Worm (Caenorhabditis elegans) whole organism, L1 larva: Measurements from ENCODE around the gene ZK1086.3.

Experiments
- C16A3.4 ChIP-seq: fragments of 150-350 bp; optimal IDR thresholded peaks from 2 replicates; lab custom pipeline; 2014; ENCODE audit warnings: missing biosample characterization, missing genetic modification characterization
- C34B4.2 ChIP-seq: sonication (generic microtip); optimal IDR thresholded peaks from 2 replicates; lab custom pipeline; 2017; ENCODE audit warnings: mild to moderate bottlenecking, missing genetic modification characterization, missing compliant biosample characterization
- Y116A8C.19 ChIP-seq: sonication (generic microtip); optimal IDR thresholded peaks from 2 replicates; lab custom pipeline; 2016; ENCODE audit warnings: missing compliant biosample characterization, missing genetic modification characterization, borderline replicate concordance
- alr-1 ChIP-seq: fragments of 200-800 bp; sonication (Bioruptor generic); optimal IDR thresholded peaks from 2 replicates; lab custom pipeline; 2018; ENCODE audit warnings: borderline replicate concordance, mild to moderate bottlenecking, missing genetic modification characterization, missing compliant biosample characterization
- aly-2 ChIP-seq: fragments of 150-350 bp; optimal IDR thresholded peaks from 2 replicates; lab custom pipeline; 2014; ENCODE audit warnings: missing biosample characterization, missing genetic modification characterization
- blmp-1 ChIP-seq: fragments of 150-350 bp; optimal IDR thresholded peaks from 2 replicates; lab custom pipeline; 2014; ENCODE audit warnings: missing biosample characterization, missing genetic modification characterization
- ceh-63 ChIP-seq: fragments of 200-800 bp; sonication (Bioruptor generic); optimal IDR thresholded peaks from 2 replicates; lab custom pipeline; 2018; ENCODE audit warnings: mild to moderate bottlenecking, missing genetic modification characterization, missing compliant biosample characterization
- ceh-8 ChIP-seq: fragments of 200-800 bp; sonication (Bioruptor generic); optimal IDR thresholded peaks from 2 replicates; lab custom pipeline; 2018; ENCODE audit warnings: mild to moderate bottlenecking, missing genetic modification characterization, moderate library complexity, missing compliant biosample characterization
- ces-1 ChIP-seq: fragments of 150-350 bp; optimal IDR thresholded peaks from 2 replicates; lab custom pipeline; 2014; ENCODE audit warnings: missing biosample characterization, missing genetic modification reagents, missing genetic modification characterization
- dpl-1 ChIP-seq, 3 experiments: fragments of 150-350 bp in 2 of 3; sonication (generic microtip) in 1 of 3; optimal IDR thresholded peaks; 2 replicates each; lab custom pipeline; 2014 to 2017; ENCODE audit warnings: missing biosample characterization in 3 of 3, missing genetic modification characterization in 3 of 3, missing genetic modification reagents in 3 of 3
- efl-1 ChIP-seq, 4 experiments: fragments of 150-350 bp; optimal IDR thresholded peaks in 3 of 4; peaks in 1 of 4; 1 replicate in 1 of 4; 2 replicates in 3 of 4; lab custom pipeline; 2014; ENCODE audit warnings: missing biosample characterization in 2 of 4, missing genetic modification characterization in 2 of 4, missing genetic modification reagents in 2 of 4
- egl-13 ChIP-seq: sonication (generic microtip); optimal IDR thresholded peaks from 2 replicates; lab custom pipeline; 2016; ENCODE audit warnings: missing genotype, missing genetic modification reagents, missing genetic modification characterization, missing compliant biosample characterization
- elt-2 ChIP-seq: sonication (generic microtip); optimal IDR thresholded peaks from 2 replicates; lab custom pipeline; 2016; ENCODE audit warnings: missing genetic modification characterization, mild to moderate bottlenecking, inconsistent platforms, missing compliant biosample characterization, missing genetic modification reagents
- fkh-4 ChIP-seq: sonication (generic microtip); optimal IDR thresholded peaks from 2 replicates; lab custom pipeline; 2016; ENCODE audit warnings: missing compliant biosample characterization, missing genetic modification characterization, borderline replicate concordance
- grh-1 ChIP-seq: fragments of 200-800 bp; sonication (Bioruptor generic); IDR thresholded peaks from 2 replicates; pipeline ENCODE4 v1.3.6; 2022; ENCODE audit warnings: missing genetic modification reagents, missing genetic modification characterization, missing compliant biosample characterization
- isw-1 ChIP-seq: fragments of 200-800 bp; sonication (Bioruptor generic); IDR thresholded peaks from 2 replicates; pipeline ENCODE4 v1.3.6; 2022; ENCODE audit warnings: missing genetic modification characterization, missing compliant biosample characterization
- jun-1 ChIP-seq: fragments of 150-350 bp; optimal IDR thresholded peaks from 2 replicates; lab custom pipeline; 2014; ENCODE audit warnings: missing biosample characterization, missing genetic modification reagents, missing genetic modification characterization
- lin-13 ChIP-seq: fragments of 150-350 bp; optimal IDR thresholded peaks from 2 replicates; lab custom pipeline; 2014; ENCODE audit warnings: missing biosample characterization, missing genetic modification reagents, missing genetic modification characterization
- lin-14 ChIP-seq: fragments of 200-800 bp; sonication (Bioruptor generic); optimal IDR thresholded peaks from 2 replicates; lab custom pipeline; 2018; ENCODE audit warnings: mild to moderate bottlenecking, missing genetic modification characterization, moderate library complexity, missing compliant biosample characterization
- lin-15B ChIP-seq: fragments of 150-350 bp; sonication (generic microtip); optimal IDR thresholded peaks from 3 replicates; lab custom pipeline; 2014; ENCODE audit warnings: missing biosample characterization, missing genetic modification characterization
- lin-35 ChIP-seq, 2 experiments: fragments of 150-350 bp; optimal IDR thresholded peaks; 2 replicates each; lab custom pipeline; 2014; ENCODE audit warnings: missing biosample characterization in 2 of 2, missing genetic modification characterization in 2 of 2, missing genetic modification reagents in 2 of 2
- mab-9 ChIP-seq: fragments of 200-800 bp; sonication (Bioruptor generic); IDR thresholded peaks from 2 replicates; pipeline ENCODE4 v1.3.6; 2022; ENCODE audit warnings: missing genetic modification reagents, missing genetic modification characterization, missing compliant biosample characterization
- mef-2 ChIP-seq: fragments of 150-350 bp; optimal IDR thresholded peaks from 2 replicates; lab custom pipeline; 2014; ENCODE audit warnings: missing biosample characterization, missing genetic modification characterization
- nhr-11 ChIP-seq: fragments of 150-350 bp; optimal IDR thresholded peaks from 2 replicates; lab custom pipeline; 2014; ENCODE audit warnings: missing biosample characterization, missing genetic modification characterization
- nhr-19 ChIP-seq: fragments of 200-800 bp; sonication (Bioruptor generic); conservative IDR thresholded peaks from 2 replicates; pipeline ENCODE4 v1.3.6; 2022; ENCODE audit warnings: missing genetic modification characterization, missing compliant biosample characterization
- nhr-237 ChIP-seq: fragments of 150-350 bp; optimal IDR thresholded peaks from 2 replicates; lab custom pipeline; 2014; ENCODE audit warnings: missing biosample characterization, missing genetic modification characterization
- nhr-47 ChIP-seq: sonication (generic microtip); optimal IDR thresholded peaks from 2 replicates; lab custom pipeline; 2016; ENCODE audit warnings: mild to moderate bottlenecking, missing genetic modification characterization, moderate library complexity, missing compliant biosample characterization
- nhr-71 ChIP-seq: sonication (generic microtip); optimal IDR thresholded peaks from 2 replicates; lab custom pipeline; 2016; ENCODE audit warnings: mild to moderate bottlenecking, missing genetic modification characterization, moderate library complexity, missing compliant biosample characterization
- nhr-85 ChIP-seq: sonication (generic microtip); peaks from one replicate; lab custom pipeline; 2016; ENCODE audit warnings: missing genetic modification characterization, inconsistent platforms, missing compliant biosample characterization
- rnt-1 ChIP-seq: sonication (generic microtip); optimal IDR thresholded peaks from 2 replicates; lab custom pipeline; 2016; ENCODE audit warnings: mild to moderate bottlenecking, missing genetic modification characterization, moderate library complexity, missing compliant biosample characterization
- snpc-4 ChIP-seq: fragments of 150-350 bp; optimal IDR thresholded peaks from 2 replicates; lab custom pipeline; 2014; ENCODE audit warnings: missing biosample characterization, missing genetic modification characterization
- sox-4 ChIP-seq: sonication (generic microtip); optimal IDR thresholded peaks from 2 replicates; lab custom pipeline; 2016; ENCODE audit warnings: missing genetic modification characterization, missing compliant biosample characterization
- sup-37 ChIP-seq: fragments of 200-800 bp; sonication (Bioruptor generic); optimal IDR thresholded peaks from 2 replicates; lab custom pipeline; 2018; ENCODE audit warnings: mild to moderate bottlenecking, missing genetic modification characterization, missing compliant biosample characterization
- swsn-7 ChIP-seq: sonication (generic microtip); optimal IDR thresholded peaks from 2 replicates; lab custom pipeline; 2016; ENCODE audit warnings: missing genetic modification characterization, missing compliant biosample characterization
- unc-130 ChIP-seq: fragments of 150-350 bp; optimal IDR thresholded peaks from 2 replicates; lab custom pipeline; 2017; ENCODE audit warnings: missing biosample characterization, missing genetic modification characterization, inconsistent platforms
- unc-30 ChIP-seq: sonication (generic microtip); optimal IDR thresholded peaks from 2 replicates; lab custom pipeline; 2017; ENCODE audit warnings: missing biosample characterization, missing genetic modification characterization
- unc-62 ChIP-seq: fragments of 150-350 bp; optimal IDR thresholded peaks from 2 replicates; lab custom pipeline; 2014; ENCODE audit warnings: missing biosample characterization, missing genetic modification reagents, missing genetic modification characterization
- unc-98 ChIP-seq: fragments of 200-800 bp; sonication (Bioruptor generic); IDR thresholded peaks from 2 replicates; pipeline ENCODE4 v1.3.6; 2022; ENCODE audit warnings: missing genetic modification characterization, missing compliant biosample characterization
- zag-1 ChIP-seq: fragments of 150-350 bp; optimal IDR thresholded peaks from 2 replicates; lab custom pipeline; 2014; ENCODE audit warnings: missing biosample characterization, missing genetic modification characterization
- ztf-4 ChIP-seq: fragments of 150-350 bp; optimal IDR thresholded peaks from 2 replicates; lab custom pipeline; 2014; ENCODE audit warnings: missing biosample characterization, missing genetic modification characterization

ZK1086.3 gene

DNA sequence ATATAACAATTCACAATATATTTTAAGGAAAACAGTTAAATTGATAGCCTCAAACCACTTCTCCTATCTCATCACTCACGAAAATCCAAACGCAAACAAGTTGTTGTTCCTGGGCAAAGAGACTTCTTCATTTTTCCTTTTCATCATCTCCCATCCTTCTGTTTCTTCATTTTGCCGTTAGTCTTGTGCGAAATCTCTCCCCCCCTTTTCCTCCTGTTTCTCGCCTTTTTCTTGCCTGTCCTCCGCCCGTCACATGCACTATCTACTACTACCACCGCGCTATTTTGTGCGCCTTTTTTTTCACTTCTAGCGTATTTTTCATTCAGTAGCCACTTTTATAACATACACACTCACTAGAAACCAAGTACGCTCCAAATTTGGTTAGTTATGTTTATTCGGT lies 36.1 kb upstream of the ZK1086.3 start (continued):
- TF ChIP-seq zag-1 (no peak), nhr-237 (no peak), grh-1 (GFP tag; lab: Robert Waterston, UW) (no peak), C34B4.2 (tag; lab: Kevin White, UChicago) (no peak), efl-1 (optimal IDR thresholded peaks at IDR 0.05; lab: Kevin White, UChicago) (no peak), efl-1 (GFP tag; optimal IDR thresholded peaks at IDR 0.05 in 1 of 2; lab: Kevin White, UChicago) (no peak), nhr-19 (GFP tag; lab: Robert Waterston, UW) (0 out of 2 replicates have a peak, but pooled peaks have one; percentile 17), ces-1 (GFP tag; lab: Kevin White, UChicago) (no peak), egl-13 (no peak), lin-14 (peak; percentile 81), lin-13 (GFP tag; lab: Kevin White, UChicago) (peak; percentile 18), snpc-4 (tag; lab: Kevin White, UChicago) (no peak)

DNA sequence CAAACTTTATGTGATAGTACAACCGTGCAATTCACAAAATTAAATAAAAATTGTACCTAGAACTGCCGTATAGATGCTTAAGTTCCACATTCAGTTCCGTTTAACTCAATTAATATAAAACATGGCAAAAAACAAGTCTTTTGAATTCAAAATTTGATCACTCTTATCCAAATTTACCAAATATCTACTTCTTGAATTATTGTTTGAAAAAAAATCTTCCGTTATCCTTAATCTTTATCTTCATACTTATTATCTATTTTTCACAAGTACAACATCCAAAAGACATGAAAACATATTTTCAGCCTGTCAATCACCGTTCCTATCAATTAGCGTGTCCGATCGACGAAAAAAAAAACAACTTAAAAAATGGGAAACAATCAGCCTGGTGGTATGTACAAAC lies 35.2 kb upstream of the ZK1086.3 start, which contains the start of gene aakb-1:
Gene aakb-1, plus strand, starts transcription at position 301 of the 400 bp plus-strand sequence.
- TF ChIP-seq sup-37 (GFP tag; lab: Kevin White, UChicago): no peak
- no peak for TF ChIP-seq jun-1 (tag; lab: Kevin White, UChicago)
- TF ChIP-seq nhr-47: no peak
- no peak for TF ChIP-seq egl-13
- TF ChIP-seq mef-2 (tag; lab: Kevin White, UChicago): no peak
- no peak for TF ChIP-seq lin-13 (GFP tag; lab: Kevin White, UChicago)
- no peak for TF ChIP-seq ztf-4
- no peak for TF ChIP-seq fkh-4 (tag; lab: Kevin White, UChicago)
- no peak for TF ChIP-seq dpl-1 (GFP tag; optimal IDR thresholded peaks at IDR 0.05; lab: Kevin White, UChicago)
- no peak for TF ChIP-seq nhr-11
- TF ChIP-seq lin-14: no peak
- no peak for TF ChIP-seq ceh-63 (GFP tag; lab: Kevin White, UChicago)

DNA sequence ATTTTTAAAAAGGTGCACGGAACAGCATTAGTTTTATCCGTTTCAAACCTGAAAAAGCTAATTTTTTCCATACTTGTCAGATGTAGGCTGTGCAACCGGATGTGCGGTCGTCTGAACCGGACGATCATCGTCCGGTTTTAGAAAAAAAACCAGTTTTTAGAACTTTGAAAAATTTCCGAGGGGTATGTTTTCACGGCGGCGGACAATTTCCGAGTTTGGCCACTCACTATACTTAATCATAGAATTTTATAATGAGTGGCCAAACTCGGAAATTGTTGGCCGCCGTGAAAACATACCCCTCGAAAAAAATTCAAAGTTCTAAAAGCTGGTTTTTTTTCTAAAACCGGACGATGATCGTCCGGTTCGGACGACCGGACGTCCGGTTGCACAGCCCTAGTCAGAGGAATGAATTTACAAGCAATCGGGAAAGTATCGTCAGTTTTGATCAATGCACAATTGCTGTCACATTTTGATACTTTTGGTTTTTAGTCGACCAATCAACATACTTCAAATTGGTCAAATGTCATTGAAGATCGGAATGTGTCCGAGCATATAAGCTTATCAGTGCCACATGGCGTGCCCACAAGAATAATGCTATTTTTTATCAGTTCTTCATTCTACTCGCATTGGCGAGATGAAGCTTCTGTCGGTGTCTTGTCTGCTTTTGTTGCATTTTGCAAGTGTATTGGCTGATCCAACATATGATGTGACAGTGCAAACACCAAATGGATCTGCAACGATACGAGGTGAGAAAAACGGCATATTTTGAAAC lies 30.8 kb upstream of the ZK1086.3 start, which contains the start of gene cest-13:
Gene cest-13, plus strand, starts transcription at position 562 of the 772 bp plus-strand sequence.
- TF ChIP-seq elt-2 (tag; lab: Kevin White, UChicago) (peak; percentile 70), sox-4 (tag; lab: Kevin White, UChicago) (no peak)

DNA sequence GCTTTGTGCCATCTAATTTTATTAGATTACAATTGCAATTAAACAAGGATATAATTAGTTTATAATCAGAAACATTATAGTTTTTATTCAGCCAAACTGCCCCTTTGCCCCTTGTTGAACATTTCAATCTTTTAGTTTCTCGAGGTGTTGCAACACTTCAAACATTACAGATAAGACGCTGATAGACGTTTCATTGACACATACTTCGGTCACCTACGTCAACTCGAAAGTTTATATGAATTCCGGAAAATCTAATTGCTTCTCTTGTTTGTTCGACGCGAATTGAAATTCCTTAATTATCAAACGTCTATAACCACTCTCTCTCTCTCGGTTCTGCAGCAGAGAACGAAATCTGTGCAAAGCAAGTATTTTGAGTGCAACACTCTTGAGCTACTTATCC lies 23.4 kb upstream of the ZK1086.3 start:
- TF ChIP-seq elt-2 (tag; lab: Kevin White, UChicago): peak; percentile 13
- TF ChIP-seq ces-1 (GFP tag; lab: Kevin White, UChicago): no peak

DNA sequence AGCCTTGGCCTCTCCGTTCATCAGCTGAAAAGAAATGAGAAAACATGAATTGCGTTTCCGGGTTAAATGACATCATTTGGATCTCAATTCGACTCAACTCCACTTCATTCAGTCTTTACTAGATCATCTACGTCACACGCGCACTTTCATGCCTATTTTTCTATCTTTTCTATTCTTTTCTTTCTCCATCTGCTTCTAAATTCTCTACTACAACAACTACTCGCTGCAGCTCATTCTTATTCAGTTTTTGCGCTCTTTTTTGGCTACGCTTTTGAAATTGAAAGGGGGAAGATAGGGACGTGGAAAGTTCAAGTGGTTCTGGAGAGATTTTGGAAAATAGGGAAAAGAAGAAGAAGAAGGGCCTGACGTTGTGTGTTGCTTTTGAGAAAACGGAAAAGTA lies 22.1 kb upstream of the ZK1086.3 start:
- TF ChIP-seq ceh-8 (GFP tag; lab: Kevin White, UChicago) (peak; percentile 12), isw-1 (GFP tag; lab: Robert Waterston, UW) (peak; percentile 19; the same call in 1 of the 2 replicates), nhr-71 (tag; lab: Kevin White, UChicago) (peak; percentile 73), nhr-85 (tag; lab: Kevin White, UChicago) (no peak), C34B4.2 (tag; lab: Kevin White, UChicago) (no peak), nhr-47 (peak; percentile 50), alr-1 (tag; lab: Kevin White, UChicago) (no peak), aly-2 (no peak), unc-98 (GFP tag; lab: Robert Waterston, UW) (no peak), egl-13 (no peak), sox-4 (tag; lab: Kevin White, UChicago) (no peak), mef-2 (tag; lab: Kevin White, UChicago) (peak; percentile 33), jun-1 (tag; lab: Kevin White, UChicago) (no peak), lin-13 (GFP tag; lab: Kevin White, UChicago) (peak; percentile 0), snpc-4 (tag; lab: Kevin White, UChicago) (no peak), swsn-7 (tag; lab: Kevin White, UChicago) (peak; percentile 15), unc-62 (no peak), unc-30 (tag; lab: Kevin White, UChicago) (no peak), elt-2 (tag; lab: Kevin White, UChicago) (no peak), lin-15B (tag; lab: Kevin White, UChicago) (no peak), grh-1 (GFP tag; lab: Robert Waterston, UW) (no peak), C16A3.4 (tag; lab: Kevin White, UChicago) (no peak), rnt-1 (tag; lab: Kevin White, UChicago) (peak; percentile 18), lin-35 (GFP tag; optimal IDR thresholded peaks at IDR 0.05; lab: Kevin White, UChicago) (no peak), Y116A8C.19 (tag; lab: Kevin White, UChicago) (no peak), ces-1 (GFP tag; lab: Kevin White, UChicago) (peak; percentile 8), mab-9 (no peak), unc-130 (tag; lab: Kevin White, UChicago) (no peak), blmp-1 (peak; percentile 3)
